Worm (Caenorhabditis elegans) whole organism, L1 larva: ENCODE results near the gene alx-1.

Source experiments
- F16B12.6 ChIP-seq: fragments of 150-350 bp; optimal IDR thresholded peaks from 2 replicates; lab custom pipeline; 2014; ENCODE audit warnings: missing biosample characterization, missing genetic modification characterization
- alr-1 ChIP-seq: fragments of 200-800 bp; sonication (Bioruptor generic); optimal IDR thresholded peaks from 2 replicates; lab custom pipeline; 2018; ENCODE audit warnings: borderline replicate concordance, mild to moderate bottlenecking, missing genetic modification characterization, missing compliant biosample characterization
- ceh-88 ChIP-seq: fragments of 200-800 bp; sonication (Bioruptor generic); IDR thresholded peaks from 2 replicates; pipeline ENCODE4 v1.3.6; 2022; ENCODE audit warnings: missing genetic modification characterization, missing compliant biosample characterization
- fkh-10 ChIP-seq: sonication (generic microtip); optimal IDR thresholded peaks from 2 replicates; lab custom pipeline; 2017; ENCODE audit warnings: missing biosample characterization, missing genetic modification reagents, missing genetic modification characterization
- fkh-8 ChIP-seq: sonication (generic microtip); optimal IDR thresholded peaks from 2 replicates; lab custom pipeline; 2016; ENCODE audit warnings: mild to moderate bottlenecking, missing genetic modification characterization, missing compliant biosample characterization
- irx-1 ChIP-seq: sonication (generic microtip); optimal IDR thresholded peaks from 2 replicates; lab custom pipeline; 2016; ENCODE audit warnings: missing genetic modification characterization, missing compliant biosample characterization
- lin-13 ChIP-seq: fragments of 150-350 bp; optimal IDR thresholded peaks from 2 replicates; lab custom pipeline; 2014; ENCODE audit warnings: missing biosample characterization, missing genetic modification reagents, missing genetic modification characterization
- lir-3 ChIP-seq: sonication (generic microtip); optimal IDR thresholded peaks from 2 replicates; lab custom pipeline; 2016; ENCODE audit warnings: mild to moderate bottlenecking, missing genetic modification characterization, moderate library complexity, missing compliant biosample characterization; ENCODE audit not compliant: poor library complexity
- lsy-2 ChIP-seq, 2 experiments: fragments of 150-350 bp; optimal IDR thresholded peaks; 2 replicates each; lab custom pipeline; 2014; ENCODE audit warnings: missing biosample characterization in 2 of 2, missing genetic modification characterization in 2 of 2
- mab-9 ChIP-seq: fragments of 200-800 bp; sonication (Bioruptor generic); IDR thresholded peaks from 2 replicates; pipeline ENCODE4 v1.3.6; 2022; ENCODE audit warnings: missing genetic modification reagents, missing genetic modification characterization, missing compliant biosample characterization
- nhr-12 ChIP-seq: sonication (generic microtip); optimal IDR thresholded peaks from 2 replicates; lab custom pipeline; 2017; ENCODE audit warnings: missing biosample characterization, missing genetic modification characterization
- nhr-19 ChIP-seq: fragments of 200-800 bp; sonication (Bioruptor generic); conservative IDR thresholded peaks from 2 replicates; pipeline ENCODE4 v1.3.6; 2022; ENCODE audit warnings: missing genetic modification characterization, missing compliant biosample characterization
- nhr-237 ChIP-seq: fragments of 150-350 bp; optimal IDR thresholded peaks from 2 replicates; lab custom pipeline; 2014; ENCODE audit warnings: missing biosample characterization, missing genetic modification characterization
- nhr-77 ChIP-seq: fragments of 150-350 bp; optimal IDR thresholded peaks from 2 replicates; lab custom pipeline; 2014; ENCODE audit warnings: missing biosample characterization, missing genetic modification characterization
- unc-130 ChIP-seq: fragments of 150-350 bp; optimal IDR thresholded peaks from 2 replicates; lab custom pipeline; 2017; ENCODE audit warnings: missing biosample characterization, missing genetic modification characterization, inconsistent platforms
- zag-1 ChIP-seq: fragments of 150-350 bp; optimal IDR thresholded peaks from 2 replicates; lab custom pipeline; 2014; ENCODE audit warnings: missing biosample characterization, missing genetic modification characterization

Gene alx-1

DNA sequence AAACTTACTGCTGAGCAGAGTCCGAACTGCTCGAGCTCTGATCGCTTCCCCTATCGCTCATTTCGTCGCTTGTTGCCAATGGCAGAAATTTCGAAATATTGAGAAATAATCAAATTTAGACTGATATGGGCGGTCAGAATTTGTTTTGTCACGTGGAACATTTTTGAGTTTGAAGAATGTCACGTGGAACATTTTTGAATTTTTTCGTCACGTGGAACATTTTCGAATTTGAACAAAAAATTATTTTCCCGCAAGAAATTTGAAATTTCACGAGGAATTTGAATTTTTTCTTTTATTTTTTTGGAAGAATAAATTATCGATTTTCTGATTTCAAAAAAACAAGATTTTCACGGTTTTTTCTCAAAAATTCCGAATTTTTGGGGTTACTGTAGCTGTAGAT is 53.0 kb downstream of the alx-1 start, which contains the start of gene fbxa-155:
Gene fbxa-155 (minus strand): TSS at position 101 of the 400 bp plus-strand sequence.
- TF ChIP-seq fkh-8 (tag; lab: Kevin White, UChicago), result no peak
- no peak for TF ChIP-seq mab-9
- no peak for TF ChIP-seq zag-1 (tag; lab: Kevin White, UChicago)
- TF ChIP-seq nhr-77 (tag; lab: Kevin White, UChicago), result no peak
- TF ChIP-seq alr-1 (tag; lab: Kevin White, UChicago), result no peak
- no peak for TF ChIP-seq nhr-19 (GFP tag; lab: Robert Waterston, UW)
- TF ChIP-seq lsy-2 (tag; optimal IDR thresholded peaks at IDR 0.05; lab: Kevin White, UChicago), result no peak
- TF ChIP-seq lir-3 (tag; lab: Kevin White, UChicago), result no peak
- TF ChIP-seq nhr-12 (tag; lab: Kevin White, UChicago), result no peak
- no peak for TF ChIP-seq nhr-237 (tag; lab: Kevin White, UChicago)
- TF ChIP-seq lin-13 (GFP tag; lab: Kevin White, UChicago), result no peak
- TF ChIP-seq fkh-10, result no peak
- TF ChIP-seq, all 84 proteins: peak for 0

DNA sequence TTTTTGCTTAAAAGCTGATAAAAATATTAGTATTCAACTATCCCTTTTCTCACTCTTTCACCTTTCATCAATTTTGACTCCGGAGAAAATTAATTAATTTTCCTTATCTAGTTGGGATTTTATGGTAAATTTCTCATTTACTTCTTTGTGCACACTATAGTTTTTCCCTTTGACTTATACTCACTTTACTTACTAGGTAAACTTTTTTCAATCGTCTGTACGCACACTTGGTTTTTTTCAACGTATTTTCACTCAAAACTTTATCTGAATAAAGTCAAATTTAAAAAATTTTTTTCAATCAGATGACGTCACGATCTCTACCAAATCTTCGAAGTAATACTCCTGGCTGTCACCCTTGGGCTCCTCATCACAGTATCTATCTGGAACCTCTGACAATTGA is 55.0 kb downstream of the alx-1 start, which contains the start of gene C05B5.16:
Gene C05B5.16 (plus strand): TSS at position 301 of the 400 bp plus-strand sequence.
- TF ChIP-seq irx-1 (tag; lab: Kevin White, UChicago) (no peak), mab-9 (no peak), ceh-88 (GFP tag; lab: Robert Waterston, UW) (no peak), fkh-8 (tag; lab: Kevin White, UChicago) (no peak), F16B12.6 (tag; lab: Kevin White, UChicago) (no peak), unc-130 (tag; lab: Kevin White, UChicago) (no peak)
